Worm (Caenorhabditis elegans) whole organism, mixed stage, embryonic: ENCODE results near the gene ugt-65.

ENCODE experiments used
- M03D4.4 ChIP-seq: sonication (generic microtip); optimal IDR thresholded peaks from 2 replicates; lab custom pipeline; 2017; ENCODE audit warnings: mild to moderate bottlenecking, missing genetic modification characterization, missing compliant biosample characterization
- bed-3 ChIP-seq: fragments of 200-800 bp; sonication (Bioruptor generic); optimal IDR thresholded peaks from 3 replicates; lab custom pipeline; 2018; ENCODE audit warnings: mild to moderate bottlenecking, missing genetic modification characterization, moderate library complexity, missing compliant biosample characterization
- blmp-1 ChIP-seq: fragments of 150-350 bp; optimal IDR thresholded peaks from 2 replicates; lab custom pipeline; 2014; ENCODE audit warnings: missing biosample characterization, missing genetic modification characterization
- ceh-39 ChIP-seq: fragments of 150-350 bp; optimal IDR thresholded peaks from 2 replicates; lab custom pipeline; 2014; ENCODE audit warnings: missing biosample characterization, missing genetic modification characterization
- ceh-43 ChIP-seq: fragments of 200-800 bp; sonication (Bioruptor generic); optimal IDR thresholded peaks from 2 replicates; lab custom pipeline; 2018; ENCODE audit warnings: mild to moderate bottlenecking, missing genetic modification characterization, moderate library complexity, missing compliant biosample characterization
- ceh-83 ChIP-seq: fragments of 200-800 bp; sonication (Bioruptor generic); optimal IDR thresholded peaks from 2 replicates; lab custom pipeline; 2018; ENCODE audit warnings: mild to moderate bottlenecking, missing genetic modification characterization, missing compliant biosample characterization
- ces-1 ChIP-seq: fragments of 150-350 bp; optimal IDR thresholded peaks from 2 replicates; lab custom pipeline; 2014; ENCODE audit warnings: missing biosample characterization, missing genetic modification reagents, missing genetic modification characterization
- cnd-1 ChIP-seq: fragments of 200-800 bp; sonication (Bioruptor generic); optimal IDR thresholded peaks from 2 replicates; lab custom pipeline; 2018; ENCODE audit warnings: mild to moderate bottlenecking, missing genetic modification characterization, missing compliant biosample characterization
- drap-1 ChIP-seq: fragments of 200-800 bp; sonication (Bioruptor generic); optimal IDR thresholded peaks from 3 replicates; lab custom pipeline; 2018; ENCODE audit warnings: mild to moderate bottlenecking, missing genetic modification characterization, missing compliant biosample characterization
- elt-1 ChIP-seq: sonication (generic microtip); optimal IDR thresholded peaks from 2 replicates; lab custom pipeline; 2017; ENCODE audit warnings: missing genetic modification characterization, mild to moderate bottlenecking, missing compliant biosample characterization, antibody characterized with exemption, moderate library complexity, borderline replicate concordance; ENCODE audit not compliant: insufficient read depth
- elt-3 ChIP-seq: fragments of 150-350 bp; optimal IDR thresholded peaks from 2 replicates; lab custom pipeline; 2014; ENCODE audit warnings: missing biosample characterization, missing genetic modification characterization
- flh-1 ChIP-seq: fragments of 200-800 bp; sonication (Bioruptor generic); optimal IDR thresholded peaks from 2 replicates; lab custom pipeline; 2018; ENCODE audit warnings: mild to moderate bottlenecking, missing genetic modification characterization, moderate library complexity, missing compliant biosample characterization
- ham-2 ChIP-seq: fragments of 200-800 bp; sonication (Bioruptor generic); optimal IDR thresholded peaks from 2 replicates; lab custom pipeline; 2018; ENCODE audit warnings: mild to moderate bottlenecking, missing genetic modification characterization, missing compliant biosample characterization
- hlh-1 ChIP-seq: fragments of 150-350 bp; optimal IDR thresholded peaks from 2 replicates; lab custom pipeline; 2014; ENCODE audit warnings: missing biosample characterization, missing genetic modification reagents, missing genetic modification characterization
- lin-13 ChIP-seq: fragments of 150-350 bp; optimal IDR thresholded peaks from 2 replicates; lab custom pipeline; 2014; ENCODE audit warnings: missing biosample characterization, missing genetic modification characterization
- lin-32 ChIP-seq: fragments of 200-800 bp; sonication (Bioruptor generic); optimal IDR thresholded peaks from 2 replicates; lab custom pipeline; 2018; ENCODE audit warnings: mild to moderate bottlenecking, missing genetic modification characterization, missing compliant biosample characterization
- lsy-2 ChIP-seq: fragments of 150-350 bp; optimal IDR thresholded peaks from 2 replicates; lab custom pipeline; 2014; ENCODE audit warnings: missing biosample characterization, missing genetic modification characterization
- mab-5 ChIP-seq: fragments of 150-350 bp; optimal IDR thresholded peaks from 2 replicates; lab custom pipeline; 2014; ENCODE audit warnings: missing biosample characterization, missing genetic modification characterization
- mep-1 ChIP-seq: fragments of 150-350 bp; optimal IDR thresholded peaks from 2 replicates; lab custom pipeline; 2017; ENCODE audit warnings: missing biosample characterization, missing genetic modification reagents, missing genetic modification characterization, inconsistent platforms
- mls-2 ChIP-seq: sonication (generic microtip); optimal IDR thresholded peaks from 2 replicates; lab custom pipeline; 2016; ENCODE audit warnings: mild to moderate bottlenecking, missing genetic modification characterization, moderate library complexity, missing compliant biosample characterization
- nhr-12 ChIP-seq: fragments of 150-350 bp; optimal IDR thresholded peaks from 2 replicates; lab custom pipeline; 2014; ENCODE audit warnings: missing biosample characterization, missing genetic modification characterization
- nhr-2 ChIP-seq: fragments of 150-350 bp; optimal IDR thresholded peaks from 2 replicates; lab custom pipeline; 2014; ENCODE audit warnings: missing biosample characterization, missing genetic modification characterization
- nhr-237 ChIP-seq: fragments of 150-350 bp; optimal IDR thresholded peaks from 2 replicates; lab custom pipeline; 2014; ENCODE audit warnings: missing biosample characterization, missing genetic modification characterization
- nhr-28 ChIP-seq: fragments of 150-350 bp; optimal IDR thresholded peaks from 2 replicates; lab custom pipeline; 2014; ENCODE audit warnings: missing biosample characterization, missing genetic modification characterization
- nhr-76 ChIP-seq: sonication (generic microtip); optimal IDR thresholded peaks from 2 replicates; lab custom pipeline; 2017; ENCODE audit warnings: missing biosample characterization, missing genetic modification characterization
- pha-4 ChIP-seq: fragments of 150-350 bp; optimal IDR thresholded peaks from 2 replicates; lab custom pipeline; 2018; ENCODE audit warnings: missing biosample characterization, missing genetic modification reagents, missing genetic modification characterization
- sem-2 ChIP-seq: fragments of 200-800 bp; sonication (Bioruptor generic); optimal IDR thresholded peaks from 2 replicates; lab custom pipeline; 2018; ENCODE audit warnings: mild to moderate bottlenecking, missing genetic modification characterization, missing compliant biosample characterization
- snpc-4 ChIP-seq: fragments of 150-350 bp; optimal IDR thresholded peaks from 2 replicates; lab custom pipeline; 2014; ENCODE audit warnings: missing biosample characterization, missing genetic modification characterization
- sptf-1 ChIP-seq: sonication (generic microtip); optimal IDR thresholded peaks from 2 replicates; lab custom pipeline; 2017; ENCODE audit warnings: mild to moderate bottlenecking, missing genetic modification characterization, moderate library complexity, missing compliant biosample characterization
- tbx-8 ChIP-seq: fragments of 200-800 bp; sonication (Bioruptor generic); optimal IDR thresholded peaks from 2 replicates; lab custom pipeline; 2018; ENCODE audit warnings: mild to moderate bottlenecking, missing genetic modification characterization, moderate library complexity, missing compliant biosample characterization
- unc-120 ChIP-seq: sonication (generic microtip); optimal IDR thresholded peaks from 2 replicates; lab custom pipeline; 2017; ENCODE audit warnings: missing genetic modification characterization, missing compliant biosample characterization; ENCODE audit not compliant: poor library complexity, severe bottlenecking
- unc-39 ChIP-seq: fragments of 150-350 bp; optimal IDR thresholded peaks from 2 replicates; lab custom pipeline; 2014; ENCODE audit warnings: missing biosample characterization, missing genetic modification characterization
- unc-62 ChIP-seq: fragments of 150-350 bp; optimal IDR thresholded peaks from 2 replicates; lab custom pipeline; 2014; ENCODE audit warnings: missing biosample characterization, missing genetic modification reagents, missing genetic modification characterization
- zip-8 ChIP-seq: fragments of 150-350 bp; optimal IDR thresholded peaks from 2 replicates; lab custom pipeline; 2014; ENCODE audit warnings: missing biosample characterization, missing genetic modification characterization
- ztf-11 ChIP-seq: fragments of 150-350 bp; optimal IDR thresholded peaks from 2 replicates; lab custom pipeline; 2014; ENCODE audit warnings: missing biosample characterization, missing genetic modification characterization

ugt-65 gene

DNA sequence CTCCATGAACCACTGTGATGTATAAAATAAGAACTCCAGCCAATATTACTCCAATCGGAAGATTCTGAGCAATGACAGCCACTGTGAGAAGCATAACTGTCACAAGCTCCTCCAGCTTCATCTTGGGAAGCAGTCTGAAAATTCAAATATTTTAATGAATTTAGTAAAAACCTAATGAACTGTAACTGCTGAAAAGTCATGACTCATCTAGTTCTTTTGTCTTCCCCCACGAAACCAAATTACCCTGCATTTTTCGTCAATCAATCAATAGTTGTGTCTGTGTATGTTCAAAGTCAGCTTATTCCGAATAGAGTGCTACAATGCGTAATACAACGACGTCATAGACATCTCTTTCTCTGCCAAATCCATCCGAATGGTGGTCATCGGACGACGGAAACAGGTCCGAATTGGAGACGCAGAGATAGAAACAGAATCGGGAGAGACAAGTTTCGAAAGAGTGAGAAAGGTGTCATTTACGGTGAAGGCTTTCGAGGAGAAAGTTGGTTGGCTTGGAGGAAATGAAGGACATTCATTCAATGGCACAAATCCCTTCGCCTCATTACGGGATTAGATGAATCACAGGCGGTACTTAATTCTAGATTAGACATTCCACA is 23.7 kb upstream of the ugt-65 start:
- TF ChIP-seq ham-2 (GFP tag; lab: Kevin White, UChicago): peak; percentile 50
- no peak for TF ChIP-seq snpc-4
- peak; percentile 5 for TF ChIP-seq elt-3 (tag; lab: Kevin White, UChicago)
- peak; percentile 74 for TF ChIP-seq blmp-1 (tag; lab: Kevin White, UChicago)

DNA sequence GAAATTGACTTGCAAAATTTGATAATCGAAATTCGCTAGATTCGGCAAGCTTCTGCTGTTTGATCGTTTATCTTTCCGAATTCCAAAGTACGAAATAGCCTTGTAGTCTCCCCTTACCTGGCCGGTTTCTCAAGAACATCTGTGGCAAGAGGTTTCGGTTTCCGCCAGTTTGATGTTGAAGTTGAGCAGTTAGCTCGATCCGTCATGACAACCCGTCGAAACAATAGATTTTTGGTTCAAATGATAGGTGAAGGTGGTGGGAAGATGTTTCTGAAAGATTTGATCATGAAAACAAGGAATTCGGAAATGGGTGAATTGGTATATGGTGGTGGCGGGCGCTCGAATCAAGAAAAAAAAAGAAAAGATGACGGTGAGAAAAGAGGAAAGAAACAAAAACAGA is 22.0 kb upstream of the ugt-65 start, which contains the start of gene acs-20:
Gene acs-20 (minus strand): TSS at position 270 of the 400 bp plus-strand sequence.
- TF ChIP-seq mls-2 (tag; lab: Kevin White, UChicago): no peak
- TF ChIP-seq tbx-8 (GFP tag; lab: Kevin White, UChicago): no peak
- no peak for TF ChIP-seq M03D4.4 (tag; lab: Kevin White, UChicago)
- TF ChIP-seq mep-1 (tag; lab: Kevin White, UChicago): no peak
- no peak for TF ChIP-seq mab-5 (tag; lab: Kevin White, UChicago)
- no peak for TF ChIP-seq elt-1 (tag; lab: Kevin White, UChicago)
- no peak for TF ChIP-seq unc-62 (GFP tag; lab: Kevin White, UChicago)
- no peak for TF ChIP-seq sptf-1 (tag; lab: Kevin White, UChicago)
- no peak for TF ChIP-seq flh-1 (GFP tag; lab: Kevin White, UChicago)
- no peak for TF ChIP-seq ces-1 (GFP tag; lab: Kevin White, UChicago)
- no peak for TF ChIP-seq hlh-1 (tag; lab: Kevin White, UChicago)
- no peak for TF ChIP-seq drap-1 (GFP tag; lab: Kevin White, UChicago)
- no peak for TF ChIP-seq ham-2 (GFP tag; lab: Kevin White, UChicago)
- TF ChIP-seq ztf-11 (tag; lab: Kevin White, UChicago): no peak
- TF ChIP-seq nhr-12: no peak
- no peak for TF ChIP-seq nhr-237
- no peak for TF ChIP-seq pha-4 (tag; lab: Kevin White, UChicago)
- no peak for TF ChIP-seq lin-32 (GFP tag; lab: Kevin White, UChicago)
- no peak for TF ChIP-seq blmp-1 (tag; lab: Kevin White, UChicago)
- no peak for TF ChIP-seq ceh-39

DNA sequence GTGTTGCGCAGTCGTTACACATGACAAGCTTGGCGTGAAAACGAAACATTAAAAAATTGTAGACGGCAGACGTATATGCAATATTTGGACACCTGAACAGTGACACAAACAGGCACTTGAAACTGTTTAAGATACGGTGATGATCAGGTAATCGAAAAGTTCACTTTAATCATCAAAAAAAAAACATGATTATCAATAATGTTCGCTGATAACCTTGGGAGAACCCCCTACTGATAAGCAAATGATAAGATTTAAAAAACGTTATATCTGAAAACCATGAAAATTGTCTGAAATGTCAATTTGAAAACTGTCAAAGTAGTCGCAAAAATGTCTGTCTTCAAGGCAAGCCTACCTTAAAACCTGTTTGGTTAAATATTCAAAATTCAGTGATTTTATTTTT is 20.5 kb upstream of the ugt-65 start:
- no peak for TF ChIP-seq tbx-8 (GFP tag; lab: Kevin White, UChicago)

DNA sequence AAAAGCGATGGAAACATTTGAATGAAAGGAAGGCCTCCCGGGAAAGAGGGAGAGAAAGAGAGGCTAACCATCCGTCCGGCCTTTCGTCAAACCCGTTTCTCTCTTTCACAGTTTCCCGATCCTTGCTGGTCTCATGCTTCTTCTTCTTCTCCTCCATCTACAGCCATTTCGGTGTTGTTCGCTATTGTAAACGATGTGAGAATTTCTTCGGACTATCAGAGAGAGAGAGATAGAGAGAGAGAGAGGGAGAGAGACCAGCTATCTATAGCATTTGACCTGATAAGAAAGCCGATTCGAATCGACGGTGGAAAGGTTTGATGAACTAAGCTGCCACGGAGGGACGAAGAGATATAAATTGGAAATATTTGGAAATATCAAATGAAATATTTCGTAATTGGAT is 17.0 kb upstream of the ugt-65 start:
- TF ChIP-seq ham-2 (GFP tag; lab: Kevin White, UChicago) (peak; percentile 82), zip-8 (tag; lab: Kevin White, UChicago) (no peak), elt-3 (tag; lab: Kevin White, UChicago) (peak; percentile 45), snpc-4 (no peak), mls-2 (tag; lab: Kevin White, UChicago) (no peak), blmp-1 (tag; lab: Kevin White, UChicago) (no peak)
- TF ChIP-seq, all 35 proteins: peak for 2

DNA sequence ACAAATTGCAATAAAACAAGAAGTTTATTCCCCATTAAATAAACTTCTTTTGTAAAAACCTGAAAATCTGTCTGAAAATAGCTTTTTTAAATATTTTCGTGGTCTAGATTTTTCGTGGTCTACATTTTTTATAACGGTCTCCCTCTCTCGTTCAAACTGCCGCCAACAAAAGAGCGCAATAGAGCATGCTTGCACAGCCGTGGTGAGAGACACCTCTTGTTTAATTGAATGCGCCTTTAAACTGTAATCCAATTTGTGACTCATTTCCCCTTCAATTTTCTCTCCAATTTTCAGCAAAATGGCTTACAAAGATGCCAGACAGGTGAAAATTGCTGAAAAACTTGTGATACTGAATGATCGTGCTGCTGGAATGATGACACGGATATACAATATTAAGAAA is 16.3 kb upstream of the ugt-65 start, which contains the start of gene gex-3:
Gene gex-3 (plus strand): TSS at position 295 of the 400 bp plus-strand sequence.
- TF ChIP-seq nhr-76 (no peak), nhr-28 (tag; lab: Kevin White, UChicago) (no peak), unc-39 (tag; lab: Kevin White, UChicago) (no peak), elt-3 (tag; lab: Kevin White, UChicago) (no peak), lin-32 (GFP tag; lab: Kevin White, UChicago) (no peak), snpc-4 (no peak), hlh-1 (tag; lab: Kevin White, UChicago) (peak; percentile 48), nhr-237 (peak; percentile 91), nhr-12 (no peak), mab-5 (tag; lab: Kevin White, UChicago) (no peak), mls-2 (tag; lab: Kevin White, UChicago) (peak; percentile 0), ceh-83 (GFP tag; lab: Kevin White, UChicago) (no peak), tbx-8 (GFP tag; lab: Kevin White, UChicago) (no peak), mep-1 (tag; lab: Kevin White, UChicago) (peak; percentile 97), unc-120 (tag; lab: Kevin White, UChicago) (no peak), unc-62 (GFP tag; lab: Kevin White, UChicago) (no peak), nhr-2 (tag; lab: Kevin White, UChicago) (no peak), blmp-1 (tag; lab: Kevin White, UChicago) (no peak), ham-2 (GFP tag; lab: Kevin White, UChicago) (no peak), ztf-11 (tag; lab: Kevin White, UChicago) (no peak), zip-8 (tag; lab: Kevin White, UChicago) (no peak), ceh-39 (peak; percentile 54), ceh-43 (GFP tag; lab: Kevin White, UChicago) (peak; percentile 11), lsy-2 (tag; lab: Kevin White, UChicago) (peak; percentile 84), sem-2 (GFP tag; lab: Kevin White, UChicago) (no peak), elt-1 (tag; lab: Kevin White, UChicago) (no peak), M03D4.4 (tag; lab: Kevin White, UChicago) (no peak), flh-1 (GFP tag; lab: Kevin White, UChicago) (no peak), bed-3 (GFP tag; lab: Kevin White, UChicago) (no peak), ces-1 (GFP tag; lab: Kevin White, UChicago) (peak; percentile 99), drap-1 (GFP tag; lab: Kevin White, UChicago) (peak; percentile 49), sptf-1 (tag; lab: Kevin White, UChicago) (peak; percentile 33), pha-4 (tag; lab: Kevin White, UChicago) (peak; percentile 84), lin-13 (peak; percentile 77), cnd-1 (tag; lab: Kevin White, UChicago) (no peak)
